Fruit fly (Drosophila melanogaster): ENCODE data around the gene Peritrophin-15b.

Peritrophin-15b gene

DNA sequence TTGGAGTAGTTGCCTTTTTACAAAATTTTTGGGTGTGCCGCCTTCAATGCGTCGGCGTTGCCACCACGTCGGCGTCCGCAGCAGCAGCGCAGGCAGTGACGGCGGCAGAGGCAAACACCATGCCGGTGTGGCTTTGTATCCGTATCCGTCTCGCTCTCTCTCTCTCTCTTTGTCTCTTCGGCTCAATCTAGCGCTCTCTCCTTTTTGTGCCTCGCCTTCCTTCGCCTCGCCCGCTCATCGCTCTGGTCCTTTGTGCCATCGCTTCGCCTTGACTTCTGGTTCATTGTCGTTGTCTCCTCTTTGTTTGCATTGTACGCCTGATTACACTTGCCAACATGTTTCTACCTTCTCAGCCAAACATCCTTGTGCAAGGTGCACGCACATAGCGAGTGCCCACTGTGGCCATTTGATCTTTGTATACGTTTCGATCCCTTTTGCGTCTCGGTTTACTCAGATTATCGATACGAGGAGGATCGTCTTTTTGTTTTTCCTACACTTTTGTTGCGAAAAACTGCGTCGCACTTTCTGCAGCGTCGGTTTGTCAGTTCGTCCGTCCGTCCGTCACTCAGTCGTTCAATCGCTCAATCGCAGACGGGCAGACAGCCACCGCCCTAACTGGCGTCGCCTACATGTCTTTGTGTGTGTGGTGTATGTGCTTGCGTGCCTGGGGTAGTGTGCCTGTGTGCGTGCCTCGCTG lies 21.8 kb upstream of the Peritrophin-15b start:
- TF ChIP-seq CG6276 (GFP tag; optimal IDR thresholded peaks at IDR 0.05) (peak; percentile 16), CG6808 (GFP tag; optimal IDR thresholded peaks at IDR 0.05) (peak; percentile 73), Eip93F (GFP tag; optimal IDR thresholded peaks at IDR 0.05) (no peak), CG4318 (GFP tag; optimal IDR thresholded peaks at IDR 0.05) (no peak), lz (GFP tag; optimal IDR thresholded peaks at IDR 0.05) (peak; percentile 79), net (GFP tag; optimal IDR thresholded peaks at IDR 0.05) (peak; percentile 59), spab (GFP tag; optimal IDR thresholded peaks at IDR 0.05) (peak; percentile 75), fd59A (GFP tag; optimal IDR thresholded peaks at IDR 0.05) (peak; percentile 65), Blimp-1 (GFP tag; optimal IDR thresholded peaks at IDR 0.05) (peak; percentile 29), CG3919 (GFP tag; optimal IDR thresholded peaks at IDR 0.05) (peak; percentile 81), CG10631 (GFP tag; optimal IDR thresholded peaks at IDR 0.05) (peak; percentile 73), CG9139 (GFP tag; optimal IDR thresholded peaks at IDR 0.05) (peak; percentile 47), Hr39 (GFP tag; optimal IDR thresholded peaks at IDR 0.05) (peak; percentile 78), esn (GFP tag; optimal IDR thresholded peaks at IDR 0.05) (peak; percentile 85), Hr4 (GFP tag; optimal IDR thresholded peaks at IDR 0.05) (peak; percentile 56), CG8319 (GFP tag; optimal IDR thresholded peaks at IDR 0.05) (peak; percentile 22), fd85E (GFP tag; optimal IDR thresholded peaks at IDR 0.05) (peak; percentile 62), fkh (GFP tag; optimal IDR thresholded peaks at IDR 0.05) (peak; percentile 16), Sox102F (GFP tag; optimal IDR thresholded peaks at IDR 0.05) (peak; percentile 88), CG1621 (tag; optimal IDR thresholded peaks at IDR 0.05) (peak; percentile 71), CG8119 (GFP tag; IDR thresholded peaks at IDR 0.05) (peak; percentile 55; the same call in 2 of the 3 replicates), OdsH (GFP tag; optimal IDR thresholded peaks at IDR 0.05) (peak; percentile 58), Hr38 (GFP tag; optimal IDR thresholded peaks at IDR 0.05) (no peak), CG3032 (tag; optimal IDR thresholded peaks at IDR 0.05) (peak; percentile 63), CG34406 (GFP tag; optimal IDR thresholded peaks at IDR 0.05) (peak; percentile 56), CG11294 (GFP tag; IDR thresholded peaks at IDR 0.05) (peak; percentile 51; the same call in 1 of the 2 replicates), CG16779 (tag; optimal IDR thresholded peaks at IDR 0.05) (peak; percentile 61), vri (GFP tag; optimal IDR thresholded peaks at IDR 0.05) (peak; percentile 55), dac (GFP tag; optimal IDR thresholded peaks at IDR 0.05) (peak; percentile 14), Gug (GFP tag; IDR thresholded peaks at IDR 0.05) (no peak), CG11902 (GFP tag; optimal IDR thresholded peaks at IDR 0.05) (peak; percentile 30), CG15336 (GFP tag; IDR thresholded peaks at IDR 0.05) (peak; percentile 60), Met (GFP tag; optimal IDR thresholded peaks at IDR 0.05) (peak; percentile 80), Eip78C (GFP tag) (peak; percentile 94), topi (GFP tag; optimal IDR thresholded peaks at IDR 0.05) (peak; percentile 78), Ets21C (GFP tag; optimal IDR thresholded peaks at IDR 0.05) (peak; percentile 60), Smox (GFP tag; optimal IDR thresholded peaks at IDR 0.05) (peak; percentile 73), pdm3 (GFP tag; optimal IDR thresholded peaks at IDR 0.05) (peak; percentile 75), Lpt (GFP tag; optimal IDR thresholded peaks at IDR 0.05) (peak; percentile 67), acj6 (GFP tag; optimal IDR thresholded peaks at IDR 0.05) (peak; percentile 65), achi (GFP tag; optimal IDR thresholded peaks at IDR 0.05) (peak; percentile 72), CG6163 (GFP tag; IDR thresholded peaks at IDR 0.05) (peak; percentile 82), cyc (GFP tag; optimal IDR thresholded peaks at IDR 0.05) (peak; percentile 72), CG10669 (GFP tag; optimal IDR thresholded peaks at IDR 0.05) (peak; percentile 77), CG6854 (GFP tag; optimal IDR thresholded peaks at IDR 0.05) (peak; percentile 6), eg (GFP tag; IDR thresholded peaks at IDR 0.05) (peak; percentile 60), CG6792 (GFP tag; optimal IDR thresholded peaks at IDR 0.05) (peak; percentile 76), ss (GFP tag; optimal IDR thresholded peaks at IDR 0.05) (peak; percentile 82 to 90), CG32006 (GFP tag; optimal IDR thresholded peaks at IDR 0.05) (peak; percentile 65), Sox15 (GFP tag; optimal IDR thresholded peaks at IDR 0.05) (peak; percentile 7), CG8632 (GFP tag; optimal IDR thresholded peaks at IDR 0.05) (peak; percentile 59)

Measured in whole organism, prepupa.